Fruit fly (Drosophila melanogaster): ENCODE results near the gene CG15167.

CG15167 gene

DNA sequence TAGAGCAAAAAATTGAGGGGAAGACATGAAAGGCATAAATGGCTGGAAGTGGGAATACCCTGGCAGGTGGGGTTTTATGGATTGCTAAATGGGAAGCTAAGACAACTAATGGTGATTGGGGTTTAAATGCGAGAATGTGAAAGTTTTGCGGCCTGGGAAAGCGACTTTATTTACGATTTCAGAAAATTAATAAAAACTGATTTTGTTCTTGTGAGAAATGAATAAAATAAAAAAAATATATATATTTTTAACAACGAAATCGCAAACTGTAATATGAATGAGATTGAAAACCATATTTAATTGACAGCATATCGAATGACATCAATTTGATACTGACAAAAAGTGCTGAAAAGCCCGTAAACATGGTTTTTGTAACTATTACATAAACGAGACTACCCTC, 11.2 kb downstream of the CG15167 start:
- no peak for TF ChIP-seq Mnt (GFP tag; optimal IDR thresholded peaks at IDR 0.05)
- TF ChIP-seq Clk (GFP tag; optimal IDR thresholded peaks at IDR 0.05): no peak
- no peak for TF ChIP-seq CG1620 (GFP tag; optimal IDR thresholded peaks at IDR 0.05)
- no peak for TF ChIP-seq Hr96 (GFP tag; optimal IDR thresholded peaks at IDR 0.05)
- TF ChIP-seq cic (GFP tag; optimal IDR thresholded peaks at IDR 0.05): no peak
- TF ChIP-seq CG11617 (GFP tag; optimal IDR thresholded peaks at IDR 0.05): no peak
- TF ChIP-seq CG5204 (GFP tag; optimal IDR thresholded peaks at IDR 0.05): no peak
- no peak for TF ChIP-seq CG12768 (GFP tag; optimal IDR thresholded peaks at IDR 0.05)
- TF ChIP-seq bab1 (GFP tag; optimal IDR thresholded peaks at IDR 0.05): no peak

DNA sequence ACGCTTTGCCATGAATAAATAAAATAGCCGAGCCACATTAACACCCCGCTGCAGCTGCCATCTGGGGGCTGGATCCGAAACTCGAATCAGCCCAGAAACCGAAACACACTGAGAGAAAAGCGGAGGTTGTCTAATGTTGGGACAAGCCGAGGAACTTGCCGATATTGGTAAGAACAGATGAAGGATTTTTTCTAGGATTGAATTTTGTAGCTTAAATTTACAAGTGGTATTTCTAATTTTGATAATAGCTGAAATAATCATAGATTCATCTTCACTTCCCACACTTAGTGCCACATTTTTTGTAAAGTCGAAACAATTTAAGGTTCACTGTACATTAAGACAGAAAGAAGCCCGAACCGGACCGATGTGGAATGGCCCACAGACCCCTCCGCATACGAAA, 11.9 kb downstream of the CG15167 start:
- TF ChIP-seq kay (GFP tag; ENCODE audit: borderline replicate concordance) (no peak), CG7101 (tag; optimal IDR thresholded peaks at IDR 0.05) (no peak), Crg-1 (GFP tag; optimal IDR thresholded peaks at IDR 0.05) (no peak), cnc (optimal IDR thresholded peaks at IDR 0.05) (no peak), pad (GFP tag; optimal IDR thresholded peaks at IDR 0.05) (no peak), Clk (GFP tag; optimal IDR thresholded peaks at IDR 0.05) (no peak), bab1 (GFP tag; optimal IDR thresholded peaks at IDR 0.05) (no peak), CG7045 (GFP tag; optimal IDR thresholded peaks at IDR 0.05) (no peak), CG12768 (GFP tag; optimal IDR thresholded peaks at IDR 0.05) (no peak), cic (GFP tag; optimal IDR thresholded peaks at IDR 0.05) (no peak)

DNA sequence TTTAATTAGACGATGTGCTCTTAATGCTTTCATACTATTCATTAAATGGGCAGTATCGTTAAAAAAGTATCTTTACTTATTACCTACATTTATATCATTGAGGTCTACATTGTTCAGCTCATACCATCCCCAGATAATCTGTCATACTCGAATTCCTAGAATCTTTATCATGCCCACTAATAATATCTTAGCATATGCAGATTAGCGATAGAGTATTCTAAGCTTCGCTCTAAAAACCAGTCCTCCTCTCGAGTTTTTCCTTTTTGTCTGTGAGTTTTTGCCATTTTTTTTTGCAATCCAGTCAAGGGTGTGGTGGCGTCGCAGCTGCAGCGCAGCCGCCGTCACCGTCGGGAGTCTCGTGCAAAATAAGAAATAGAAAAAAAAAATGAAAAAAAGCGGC, 12.7 kb downstream of the CG15167 start:
- no peak for TF ChIP-seq CG7045 (GFP tag; optimal IDR thresholded peaks at IDR 0.05)

DNA sequence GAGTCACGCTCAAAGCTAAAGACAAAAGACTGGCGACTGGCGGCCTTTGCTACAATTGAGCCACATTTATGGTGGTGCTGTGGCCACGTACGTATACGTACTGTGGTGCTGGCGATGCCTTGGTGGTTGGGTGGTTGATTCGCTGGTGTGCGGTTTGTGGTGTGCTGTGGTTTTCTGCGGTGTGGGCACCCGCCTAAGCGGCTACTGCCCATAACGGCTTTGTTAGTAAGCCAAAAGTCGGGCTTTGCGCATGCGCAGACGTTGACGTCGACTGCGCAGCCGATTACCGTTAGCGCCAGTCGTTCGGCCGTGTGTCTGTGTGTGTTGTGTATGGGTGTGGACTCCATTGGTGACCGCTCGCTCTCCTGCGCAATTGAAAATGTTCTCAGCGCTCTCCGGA, 13.1 kb downstream of the CG15167 start:
- TF ChIP-seq Mnt (GFP tag; optimal IDR thresholded peaks at IDR 0.05): no peak
- no peak for TF ChIP-seq toe (GFP tag; optimal IDR thresholded peaks at IDR 0.05)
- TF ChIP-seq Crg-1 (GFP tag; optimal IDR thresholded peaks at IDR 0.05): no peak
- TF ChIP-seq ovo (GFP tag; optimal IDR thresholded peaks at IDR 0.05): no peak
- no peak for TF ChIP-seq CG5204 (GFP tag; optimal IDR thresholded peaks at IDR 0.05)
- no peak for TF ChIP-seq cnc (optimal IDR thresholded peaks at IDR 0.05)
- TF ChIP-seq tj (GFP tag; optimal IDR thresholded peaks at IDR 0.05): no peak
- TF ChIP-seq CG12768 (GFP tag; optimal IDR thresholded peaks at IDR 0.05): no peak
- no peak for TF ChIP-seq CG7101 (tag; optimal IDR thresholded peaks at IDR 0.05)
- no peak for TF ChIP-seq CG1620 (GFP tag; optimal IDR thresholded peaks at IDR 0.05)

DNA sequence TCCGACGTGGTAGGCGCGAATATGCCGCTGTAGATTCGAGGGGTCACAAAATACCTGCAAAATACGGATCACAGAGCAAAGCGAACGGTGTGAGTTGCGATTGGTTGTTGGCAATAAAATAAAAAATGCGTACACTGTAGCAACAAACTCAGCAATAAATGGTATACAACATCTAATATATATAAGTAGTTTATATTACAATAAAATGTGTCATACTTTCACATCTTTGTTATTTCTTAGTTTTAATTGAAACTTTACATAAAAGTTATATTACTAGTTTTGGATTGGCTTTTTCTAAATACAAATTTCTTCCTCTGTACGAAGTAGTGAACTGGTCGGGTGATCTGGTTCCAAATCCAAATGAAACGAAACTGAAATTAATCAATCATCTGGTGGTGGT, 25.6 kb downstream of the CG15167 start:
- TF ChIP-seq CG7045 (GFP tag; optimal IDR thresholded peaks at IDR 0.05): no peak
- no peak for TF ChIP-seq Crg-1 (GFP tag; optimal IDR thresholded peaks at IDR 0.05)
- TF ChIP-seq Clk (GFP tag; optimal IDR thresholded peaks at IDR 0.05): no peak
- no peak for TF ChIP-seq cic (GFP tag; optimal IDR thresholded peaks at IDR 0.05)
- TF ChIP-seq CG11617 (GFP tag; optimal IDR thresholded peaks at IDR 0.05): no peak
- no peak for TF ChIP-seq toe (GFP tag; optimal IDR thresholded peaks at IDR 0.05)
- TF ChIP-seq ovo (GFP tag; optimal IDR thresholded peaks at IDR 0.05): no peak
- TF ChIP-seq Hr96 (GFP tag; optimal IDR thresholded peaks at IDR 0.05): no peak
- TF ChIP-seq CG14711 (tag; optimal IDR thresholded peaks at IDR 0.05): no peak
- no peak for TF ChIP-seq bab1 (GFP tag; optimal IDR thresholded peaks at IDR 0.05)
- TF ChIP-seq CG5204 (GFP tag; optimal IDR thresholded peaks at IDR 0.05): no peak
- no peak for TF ChIP-seq CG12768 (GFP tag; optimal IDR thresholded peaks at IDR 0.05)
- TF ChIP-seq CG33017 (tag; optimal IDR thresholded peaks at IDR 0.05): no peak
- no peak for TF ChIP-seq CG7101 (tag; optimal IDR thresholded peaks at IDR 0.05)
- no peak for TF ChIP-seq CG1620 (GFP tag; optimal IDR thresholded peaks at IDR 0.05)

- TF ChIP-seq Mnt (GFP tag; optimal IDR thresholded peaks at IDR 0.05) (no peak), CG7045 (GFP tag; optimal IDR thresholded peaks at IDR 0.05) (no peak), CG12768 (GFP tag; optimal IDR thresholded peaks at IDR 0.05) (no peak), Crg-1 (GFP tag; optimal IDR thresholded peaks at IDR 0.05) (no peak), tj (GFP tag; optimal IDR thresholded peaks at IDR 0.05) (no peak), CG11617 (GFP tag; optimal IDR thresholded peaks at IDR 0.05) (no peak), CG14711 (tag; optimal IDR thresholded peaks at IDR 0.05) (no peak), CG33017 (tag; optimal IDR thresholded peaks at IDR 0.05) (no peak)
Measured at dm6 chr2L:18767137-18767536, 27.0 kb downstream of the CG15167 start.

DNA sequence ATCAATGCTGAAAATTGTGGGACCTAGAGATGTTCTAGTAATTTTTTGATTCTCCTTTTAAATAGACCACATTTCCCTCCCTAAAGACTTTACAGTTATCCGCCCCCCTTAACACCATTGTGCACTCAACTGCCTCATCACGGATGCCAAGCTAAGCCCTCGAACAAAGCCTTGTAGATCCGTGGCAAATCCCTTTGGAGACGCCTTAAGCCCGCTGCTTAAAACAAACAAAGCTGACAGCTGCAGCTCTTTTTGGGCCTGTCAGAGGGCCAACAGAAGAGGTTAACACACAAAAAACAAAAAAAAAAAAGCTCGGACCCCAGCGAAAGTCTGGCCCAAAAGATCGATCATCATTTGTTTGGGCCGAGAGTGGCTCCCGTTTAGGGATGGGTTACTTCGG, 27.7 kb downstream of the CG15167 start:
- TF ChIP-seq CG33017 (tag; optimal IDR thresholded peaks at IDR 0.05) (no peak), CG14711 (tag; optimal IDR thresholded peaks at IDR 0.05) (no peak), Mnt (GFP tag; optimal IDR thresholded peaks at IDR 0.05) (no peak), Hr96 (GFP tag; optimal IDR thresholded peaks at IDR 0.05) (no peak), kay (GFP tag; ENCODE audit: borderline replicate concordance) (no peak), cic (GFP tag; optimal IDR thresholded peaks at IDR 0.05) (no peak)

DNA sequence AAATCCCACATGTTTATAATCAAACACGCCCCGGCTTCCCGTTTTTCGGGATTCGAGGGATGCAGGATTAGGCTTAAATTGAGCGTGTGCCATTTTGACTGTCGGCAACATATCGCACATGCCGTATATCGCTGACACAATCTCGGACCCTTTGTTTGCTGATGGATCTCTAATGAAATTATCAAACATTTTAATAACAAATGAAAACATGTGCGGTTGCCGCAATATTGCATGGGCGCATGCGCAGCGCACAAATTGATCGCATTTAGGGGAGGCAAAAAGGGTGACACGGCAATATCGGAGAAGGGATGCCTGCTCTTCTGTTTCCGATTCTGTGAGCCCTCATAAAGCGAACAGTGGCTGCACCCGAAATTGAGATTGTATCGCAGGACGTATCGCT, 35.1 kb downstream of the CG15167 start:
- TF ChIP-seq CG11617 (GFP tag; optimal IDR thresholded peaks at IDR 0.05): no peak
- no peak for TF ChIP-seq CG7045 (GFP tag; optimal IDR thresholded peaks at IDR 0.05)
- no peak for TF ChIP-seq kay (GFP tag; ENCODE audit: borderline replicate concordance)
- no peak for TF ChIP-seq cic (GFP tag; optimal IDR thresholded peaks at IDR 0.05)
- TF ChIP-seq CG5204 (GFP tag; optimal IDR thresholded peaks at IDR 0.05): no peak
- TF ChIP-seq Hr96 (GFP tag; optimal IDR thresholded peaks at IDR 0.05): no peak
- no peak for TF ChIP-seq Mnt (GFP tag; optimal IDR thresholded peaks at IDR 0.05)
- no peak for TF ChIP-seq ovo (GFP tag; optimal IDR thresholded peaks at IDR 0.05)
- no peak for TF ChIP-seq Clk (GFP tag; optimal IDR thresholded peaks at IDR 0.05)
- no peak for TF ChIP-seq CG12768 (GFP tag; optimal IDR thresholded peaks at IDR 0.05)
- no peak for TF ChIP-seq CG1620 (GFP tag; optimal IDR thresholded peaks at IDR 0.05)
- no peak for TF ChIP-seq toe (GFP tag; optimal IDR thresholded peaks at IDR 0.05)
- TF ChIP-seq CG33017 (tag; optimal IDR thresholded peaks at IDR 0.05): no peak
- TF ChIP-seq bab1 (GFP tag; optimal IDR thresholded peaks at IDR 0.05): no peak
- TF ChIP-seq CG14711 (tag; optimal IDR thresholded peaks at IDR 0.05): no peak
- TF ChIP-seq cnc (optimal IDR thresholded peaks at IDR 0.05): no peak
- TF ChIP-seq Crg-1 (GFP tag; optimal IDR thresholded peaks at IDR 0.05): no peak
- TF ChIP-seq tj (GFP tag; optimal IDR thresholded peaks at IDR 0.05): no peak
